Fruit fly (Drosophila melanogaster) whole organism, embryonic: ENCODE measurements around the gene mRpL33.
"Not testable (repeated sequence)": the region's sequence is repeated elsewhere in the genome, so short reads cannot be mapped to it uniquely, and the experiment has no call there.

Source experiments
- BEAF-32 ChIP-seq: fragments of 200-800 bp; sonication (Bioruptor generic); optimal IDR thresholded peaks from 3 replicates; lab custom pipeline; 2017; ENCODE audit warnings: missing biosample characterization, missing genetic modification characterization, mild to moderate bottlenecking, moderate library complexity, missing genetic modification reagents
- Bgb ChIP-seq: fragments of 200-800 bp; sonication (Bioruptor generic); IDR thresholded peaks from 2 replicates; pipeline ENCODE4 v1.3.6; 2022; ENCODE audit warnings: missing biosample characterization, missing genetic modification characterization; ENCODE audit not compliant: partially characterized antibody
- CG11456 ChIP-seq: fragments of 200-800 bp; sonication (Bioruptor generic); IDR thresholded peaks from 3 replicates; pipeline ENCODE4 v1.3.6; 2022; ENCODE audit warnings: missing biosample characterization, missing genetic modification characterization
- CG13287 ChIP-seq: fragments of 200-800 bp; sonication (Bioruptor generic); IDR thresholded peaks from 2 replicates; pipeline ENCODE4 v1.3.6; 2022; ENCODE audit warnings: missing biosample characterization, missing genetic modification characterization; ENCODE audit not compliant: partially characterized antibody
- CG16813 ChIP-seq: fragments of 200-800 bp; sonication (Bioruptor generic); IDR thresholded peaks from 3 replicates; pipeline ENCODE4 v1.3.6; 2022; ENCODE audit warnings: missing biosample characterization, missing genetic modification characterization; ENCODE audit not compliant: partially characterized antibody
- CG32532 ChIP-seq: fragments of 200-800 bp; sonication (Bioruptor generic); IDR thresholded peaks from 2 replicates; pipeline ENCODE4 v1.3.6; 2022; ENCODE audit warnings: missing biosample characterization, missing genetic modification characterization
- CG34224 ChIP-seq: fragments of 200-800 bp; sonication (Bioruptor generic); IDR thresholded peaks from 3 replicates; pipeline ENCODE4 v1.3.6; 2022; ENCODE audit warnings: missing biosample characterization, missing genetic modification characterization; ENCODE audit not compliant: partially characterized antibody
- CG3995 ChIP-seq: fragments of 200-800 bp; sonication (Bioruptor generic); optimal IDR thresholded peaks from 3 replicates; lab custom pipeline; 2016; ENCODE audit warnings: missing biosample characterization, missing genetic modification characterization
- CG42726 ChIP-seq: fragments of 200-800 bp; sonication (Bioruptor generic); IDR thresholded peaks from 2 replicates; pipeline ENCODE4 v1.3.6; 2022; ENCODE audit warnings: missing biosample characterization, missing genetic modification characterization; ENCODE audit not compliant: partially characterized antibody
- CG6689 ChIP-seq: fragments of 200-800 bp; sonication (Bioruptor generic); IDR thresholded peaks from 2 replicates; pipeline ENCODE4 v1.3.6; 2022; ENCODE audit warnings: missing biosample characterization, missing genetic modification characterization
- CG8290 ChIP-seq, 3 experiments: fragments of 200-800 bp; sonication (Bioruptor generic); optimal IDR thresholded peaks; 2 replicates each; lab custom pipeline; 2016 to 2019; ENCODE audit warnings: missing biosample characterization in 3 of 3, missing genetic modification characterization in 3 of 3, mild to moderate bottlenecking in 2 of 3, moderate library complexity in 1 of 3
- CG9932 ChIP-seq: fragments of 200-800 bp; sonication (Bioruptor generic); IDR thresholded peaks from 2 replicates; pipeline ENCODE4 v1.3.6; 2022; ENCODE audit warnings: missing biosample characterization, missing genetic modification characterization
- Dll ChIP-seq: fragments of 200-800 bp; sonication (Bioruptor generic); IDR thresholded peaks from 4 replicates; pipeline ENCODE4 v1.3.6; 2022; ENCODE audit warnings: missing biosample characterization, missing genetic modification characterization; ENCODE audit not compliant: partially characterized antibody
- Dp ChIP-seq: fragments of 200-800 bp; sonication (Bioruptor generic); optimal IDR thresholded peaks from 2 replicates; lab custom pipeline; 2018; ENCODE audit warnings: missing biosample characterization, mild to moderate bottlenecking, missing genetic modification characterization, moderate library complexity
- Dref ChIP-seq: fragments of 200-800 bp; sonication (Bioruptor generic); IDR thresholded peaks from 2 replicates; pipeline ENCODE4 v1.3.6; 2022; ENCODE audit warnings: missing biosample characterization, missing genetic modification characterization
- E2f2 ChIP-seq: fragments of 200-800 bp; sonication (Bioruptor generic); IDR thresholded peaks from 2 replicates; pipeline ENCODE4 v1.3.6; 2022; ENCODE audit warnings: missing biosample characterization, missing genetic modification characterization
- Gug ChIP-seq: fragments of 200-800 bp; sonication (Bioruptor generic); IDR thresholded peaks from 4 replicates; pipeline ENCODE4 v1.3.6; 2022; ENCODE audit warnings: missing biosample characterization, missing genetic modification characterization
- HLH4C ChIP-seq: fragments of 200-800 bp; sonication (Bioruptor generic); IDR thresholded peaks from 3 replicates; pipeline ENCODE4 v1.3.6; 2022; ENCODE audit warnings: missing biosample characterization, missing genetic modification characterization; ENCODE audit not compliant: partially characterized antibody
- MBD-R2 ChIP-seq: fragments of 200-800 bp; sonication (Bioruptor generic); IDR thresholded peaks from 2 replicates; pipeline ENCODE4 v1.3.6; 2022; ENCODE audit warnings: missing biosample characterization, missing genetic modification characterization
- NFAT ChIP-seq: fragments of 200-800 bp; sonication (Bioruptor generic); IDR thresholded peaks from 2 replicates; pipeline ENCODE4 v1.3.6; 2022; ENCODE audit warnings: missing biosample characterization, missing genetic modification characterization
- Rfx ChIP-seq: fragments of 200-800 bp; sonication (Bioruptor generic); IDR thresholded peaks from 2 replicates; pipeline ENCODE4 v1.3.6; 2022; ENCODE audit warnings: missing biosample characterization, missing genetic modification characterization
- Scr ChIP-seq: fragments of 200-800 bp; sonication (Bioruptor generic); IDR thresholded peaks from 2 replicates; pipeline ENCODE4 v1.3.6; 2022; ENCODE audit warnings: missing biosample characterization, missing genetic modification characterization; ENCODE audit not compliant: partially characterized antibody
- Sry-δ ChIP-seq: fragments of 200-800 bp; sonication (Bioruptor generic); optimal IDR thresholded peaks from 2 replicates; lab custom pipeline; 2016; ENCODE audit warnings: missing biosample characterization, missing genetic modification characterization
- amos ChIP-seq: fragments of 200-800 bp; sonication (Bioruptor generic); IDR thresholded peaks from 2 replicates; pipeline ENCODE4 v1.3.6; 2022; ENCODE audit warnings: missing biosample characterization, missing genetic modification characterization; ENCODE audit not compliant: partially characterized antibody
- bbx ChIP-seq: fragments of 200-800 bp; sonication (Bioruptor generic); IDR thresholded peaks from 2 replicates; pipeline ENCODE4 v1.3.6; 2022; ENCODE audit warnings: missing biosample characterization, missing genetic modification characterization; ENCODE audit not compliant: partially characterized antibody
- caup ChIP-seq: fragments of 200-800 bp; sonication (Bioruptor generic); optimal IDR thresholded peaks from 3 replicates; lab custom pipeline; 2017; ENCODE audit warnings: missing biosample characterization, mild to moderate bottlenecking, missing genetic modification characterization, moderate library complexity; ENCODE audit not compliant: severe bottlenecking
- chif ChIP-seq, 2 experiments: fragments of 200-800 bp; sonication (Bioruptor generic); optimal IDR thresholded peaks; 3 replicates each; lab custom pipeline; 2016; ENCODE audit warnings: missing biosample characterization in 2 of 2, missing genetic modification characterization in 2 of 2
- crp ChIP-seq, 2 experiments: fragments of 200-800 bp; sonication (Bioruptor generic); optimal IDR thresholded peaks; 2 replicates in 1 of 2; 3 replicates in 1 of 2; lab custom pipeline; 2017; ENCODE audit warnings: missing biosample characterization in 2 of 2, missing genetic modification characterization in 2 of 2, mild to moderate bottlenecking in 1 of 2, moderate library complexity in 1 of 2
- cwo ChIP-seq: fragments of 200-800 bp; sonication (Bioruptor generic); optimal IDR thresholded peaks from 3 replicates; lab custom pipeline; 2017; ENCODE audit warnings: missing biosample characterization, missing genetic modification characterization, mild to moderate bottlenecking, moderate library complexity, missing genetic modification reagents
- dm ChIP-seq: fragments of 200-800 bp; sonication (Bioruptor generic); optimal IDR thresholded peaks from 3 replicates; lab custom pipeline; 2016; ENCODE audit warnings: missing biosample characterization, missing genetic modification characterization
- hbn ChIP-seq: fragments of 200-800 bp; sonication (Bioruptor generic); IDR thresholded peaks from 2 replicates; pipeline ENCODE4 v1.3.6; 2022; ENCODE audit warnings: missing biosample characterization, missing genetic modification characterization; ENCODE audit not compliant: partially characterized antibody
- knrl ChIP-seq: fragments of 200-800 bp; sonication (Bioruptor generic); IDR thresholded peaks from 3 replicates; pipeline ENCODE4 v1.3.6; 2022; ENCODE audit warnings: missing biosample characterization, missing genetic modification characterization; ENCODE audit not compliant: partially characterized antibody
- prd ChIP-seq, 3 experiments: fragments of >200 bp in 2 of 3; fragments of 200-800 bp in 1 of 3; sonication (Bioruptor generic) in 1 of 3; optimal IDR thresholded peaks in 2 of 3; IDR thresholded peaks in 1 of 3; 2 replicates in 2 of 3; 3 replicates in 1 of 3; pipeline versions ENCODE4 v1.3.6 to Lab custom; 2017 to 2022; ENCODE audit warnings: missing biosample characterization in 1 of 3, missing genetic modification characterization in 1 of 3
- pzg ChIP-seq: fragments of 200-800 bp; sonication (Bioruptor generic); optimal IDR thresholded peaks from 3 replicates; lab custom pipeline; 2018; ENCODE audit warnings: missing biosample characterization, mild to moderate bottlenecking, missing genetic modification characterization, moderate library complexity
- row ChIP-seq: fragments of 200-800 bp; sonication (Bioruptor generic); IDR thresholded peaks from 3 replicates; pipeline ENCODE4 v1.3.6; 2022; ENCODE audit warnings: missing biosample characterization, missing genetic modification characterization
- slbo ChIP-seq: fragments of 200-800 bp; sonication (Bioruptor generic); IDR thresholded peaks from 2 replicates; pipeline ENCODE4 v1.3.6; 2022; ENCODE audit warnings: missing biosample characterization, missing genetic modification characterization
- tgo ChIP-seq: fragments of 200-800 bp; sonication (Bioruptor generic); IDR thresholded peaks from 3 replicates; pipeline ENCODE4 v1.3.6; 2022; ENCODE audit warnings: missing biosample characterization, missing genetic modification characterization
- vnd ChIP-seq: fragments of 200-800 bp; sonication (Bioruptor generic); IDR thresholded peaks from 3 replicates; pipeline ENCODE4 v1.3.6; 2022; ENCODE audit warnings: missing biosample characterization, missing genetic modification characterization; ENCODE audit not compliant: partially characterized antibody
- vvl ChIP-seq: fragments of 200-800 bp; sonication (Bioruptor generic); IDR thresholded peaks from 2 replicates; pipeline ENCODE4 v1.3.6; 2022; ENCODE audit warnings: missing biosample characterization, missing genetic modification characterization

Gene mRpL33

dm6 chrX:4322234-4323210 lies 491 bp upstream of the mRpL33 start, which contains the start of gene norpA (continued):
- TF ChIP-seq chif (GFP tag; optimal IDR thresholded peaks at IDR 0.05; lab: Kevin White, UChicago) (peak; percentile 3 to 5), caup (GFP tag; lab: Kevin White, UChicago) (no peak)

- TF ChIP-seq row (GFP tag; lab: Robert Waterston, UW) (peak; percentile 69), Gug (GFP tag; lab: Robert Waterston, UW) (peak; percentile 15; the same call in 1 of the 4 replicates), CG32532 (GFP tag; lab: Robert Waterston, UW) (peak; percentile 25; the same call in 1 of the 2 replicates), BEAF-32 (GFP tag; lab: Kevin White, UChicago) (peak; percentile 55), Dref (GFP tag; lab: Robert Waterston, UW) (peak; percentile 73), CG34224 (GFP tag; lab: Robert Waterston, UW) (0 out of 3 replicates have a peak, but pooled peaks have one; percentile 21), CG3995 (GFP tag; lab: Kevin White, UChicago) (peak; percentile 77), CG16813 (GFP tag; lab: Robert Waterston, UW) (peak; percentile 43; the same call in 1 of the 3 replicates), slbo (GFP tag; lab: Robert Waterston, UW) (peak; percentile 44; the same call in 1 of the 2 replicates), hbn (GFP tag; lab: Robert Waterston, UW) (0 out of 2 replicates have a peak, but pooled peaks have one; percentile 42), dm (GFP tag; lab: Kevin White, UChicago) (peak; percentile 22), crp (GFP tag; optimal IDR thresholded peaks at IDR 0.05; lab: Kevin White, UChicago) (peak in 1 of 2 experiments; percentile 0), Sry-δ (GFP tag; lab: Kevin White, UChicago) (peak; percentile 1), vvl (GFP tag; lab: Robert Waterston, UW) (peak; percentile 20; the same call in 1 of the 2 replicates), CG8290 (tag; optimal IDR thresholded peaks at IDR 0.05; lab: Kevin White, UChicago) (peak in 1 of 2 experiments; percentile 27), CG42726 (GFP tag; lab: Robert Waterston, UW) (0 out of 2 replicates have a peak, but pooled peaks have one; percentile 30), vnd (GFP tag; lab: Robert Waterston, UW) (0 out of 3 replicates have a peak, but pooled peaks have one; percentile 18), NFAT (GFP tag; lab: Robert Waterston, UW) (peak; percentile 7; the same call in 1 of the 2 replicates), bbx (peak; percentile 63), CG6689 (GFP tag; lab: Robert Waterston, UW) (peak; percentile 87), tgo (peak; percentile 16; the same call in 1 of the 3 replicates), Bgb (GFP tag; lab: Robert Waterston, UW) (peak; percentile 52), CG11456 (GFP tag; lab: Robert Waterston, UW) (0 out of 3 replicates have a peak, but pooled peaks have one; percentile 42), HLH4C (GFP tag; lab: Robert Waterston, UW) (0 out of 3 replicates have a peak, but pooled peaks have one; percentile 19), Scr (GFP tag; lab: Robert Waterston, UW) (peak; percentile 58), CG9932 (peak; percentile 41; the same call in 1 of the 2 replicates), CG13287 (GFP tag; lab: Robert Waterston, UW) (peak; percentile 57; the same call in 1 of the 2 replicates), amos (peak; percentile 58; the same call in 1 of the 2 replicates), pzg (GFP tag; lab: Kevin White, UChicago) (peak; percentile 31), knrl (GFP tag; lab: Robert Waterston, UW) (peak; percentile 19; the same call in 1 of the 3 replicates), cwo (peak; percentile 47), MBD-R2 (GFP tag; lab: Robert Waterston, UW) (peak; percentile 51), Dp (peak; percentile 28), Dll (GFP tag; lab: Robert Waterston, UW) (0 out of 4 replicates have a peak, but pooled peaks have one; percentile 34), Rfx (peak; percentile 46; the same call in 1 of the 2 replicates), prd (GFP tag; IDR thresholded peaks at IDR 0.05; lab: Robert Waterston, UW) (peak; percentile 16; the same call in 1 of the 3 replicates), E2f2 (GFP tag; lab: Robert Waterston, UW) (peak; percentile 50)
- TF ChIP-seq CG8290 (GFP tag; optimal IDR thresholded peaks at IDR 0.05; lab: Kevin White, UChicago); prd (optimal IDR thresholded peaks at IDR 0.05; lab: Kevin White, UChicago): not testable (repeated sequence)
These were observed 2.8 kb downstream of the mRpL33 start, which contains the start of gene NO66 for dm6 chrX:4319240-4319639. NO66 (plus strand) TSS chrX:4319438.
